Fruit fly (Drosophila melanogaster) whole organism, embryonic: ENCODE data around the gene ver.

ENCODE experiments used
- Aef1 ChIP-seq: fragments of 200-800 bp; sonication (Bioruptor generic); IDR thresholded peaks from 3 replicates; pipeline ENCODE4 v1.3.6; 2022; ENCODE audit warnings: missing biosample characterization, missing genetic modification characterization
- B-H2 ChIP-seq: fragments of 200-800 bp; sonication (Bioruptor generic); optimal IDR thresholded peaks from 2 replicates; lab custom pipeline; 2018; ENCODE audit warnings: missing biosample characterization, mild to moderate bottlenecking, missing genetic modification characterization
- Bteb2 ChIP-seq: fragments of 200-800 bp; sonication (Bioruptor generic); optimal IDR thresholded peaks from 2 replicates; lab custom pipeline; 2016; ENCODE audit warnings: missing biosample characterization, missing genetic modification characterization
- CG11695 ChIP-seq: fragments of 200-800 bp; sonication (Bioruptor generic); IDR thresholded peaks from 3 replicates; pipeline ENCODE4 v1.3.6; 2022; ENCODE audit warnings: missing biosample characterization, missing genetic modification characterization
- CG12659 ChIP-seq: fragments of 200-800 bp; sonication (Bioruptor generic); optimal IDR thresholded peaks from 3 replicates; lab custom pipeline; 2017; ENCODE audit warnings: mild to moderate bottlenecking, missing biosample characterization, missing genetic modification reagents, missing genetic modification characterization
- CG14050 ChIP-seq: fragments of 200-800 bp; sonication (Bioruptor generic); IDR thresholded peaks from 3 replicates; pipeline ENCODE4 v1.3.6; 2022; ENCODE audit warnings: missing biosample characterization, missing genetic modification characterization
- CG15696 ChIP-seq: fragments of 200-800 bp; sonication (Bioruptor generic); optimal IDR thresholded peaks from 2 replicates; lab custom pipeline; 2019; ENCODE audit warnings: missing biosample characterization, mild to moderate bottlenecking, missing genetic modification characterization, moderate library complexity
- CG1603 ChIP-seq: fragments of 200-800 bp; sonication (Bioruptor generic); optimal IDR thresholded peaks from 2 replicates; lab custom pipeline; 2019; ENCODE audit warnings: missing biosample characterization, mild to moderate bottlenecking, missing genetic modification characterization, moderate library complexity
- CG17328 ChIP-seq: fragments of 200-800 bp; sonication (Bioruptor generic); IDR thresholded peaks from 2 replicates; pipeline ENCODE4 v1.3.6; 2022; ENCODE audit warnings: missing biosample characterization, missing genetic modification characterization
- CG17385 ChIP-seq: fragments of 200-800 bp; sonication (Bioruptor generic); optimal IDR thresholded peaks from 3 replicates; lab custom pipeline; 2018; ENCODE audit warnings: missing biosample characterization, mild to moderate bottlenecking, missing genetic modification characterization
- CG30403 ChIP-seq: fragments of 200-800 bp; sonication (Bioruptor generic); optimal IDR thresholded peaks from 3 replicates; lab custom pipeline; 2016; ENCODE audit warnings: missing biosample characterization, missing genetic modification characterization
- CG30431 ChIP-seq: fragments of 200-800 bp; sonication (Bioruptor generic); optimal IDR thresholded peaks from 2 replicates; lab custom pipeline; 2017; ENCODE audit warnings: missing biosample characterization, missing genetic modification characterization
- CG33213 ChIP-seq: fragments of 200-800 bp; sonication (Bioruptor generic); optimal IDR thresholded peaks from 3 replicates; lab custom pipeline; 2016; ENCODE audit warnings: missing biosample characterization, missing genetic modification characterization
- CG42726 ChIP-seq: fragments of 200-800 bp; sonication (Bioruptor generic); IDR thresholded peaks from 2 replicates; pipeline ENCODE4 v1.3.6; 2022; ENCODE audit warnings: missing biosample characterization, missing genetic modification characterization; ENCODE audit not compliant: partially characterized antibody
- CG4820 ChIP-seq: fragments of 200-800 bp; sonication (Bioruptor generic); optimal IDR thresholded peaks from 3 replicates; lab custom pipeline; 2016; ENCODE audit warnings: missing biosample characterization, missing genetic modification characterization
- CG6254 ChIP-seq: fragments of 200-800 bp; sonication (Bioruptor generic); optimal IDR thresholded peaks from 3 replicates; lab custom pipeline; 2017; ENCODE audit warnings: mild to moderate bottlenecking, missing biosample characterization, missing genetic modification reagents, missing genetic modification characterization
- CG6272 ChIP-seq: fragments of 200-800 bp; sonication (Bioruptor generic); IDR thresholded peaks from 2 replicates; pipeline ENCODE4 v1.3.6; 2022; ENCODE audit warnings: missing biosample characterization, missing genetic modification characterization
- CG6654 ChIP-seq: fragments of 200-800 bp; sonication (Bioruptor generic); optimal IDR thresholded peaks from 2 replicates; lab custom pipeline; 2017; ENCODE audit warnings: missing biosample characterization, mild to moderate bottlenecking, missing genetic modification characterization
- CG8478 ChIP-seq: fragments of >200 bp; optimal IDR thresholded peaks from 2 replicates; lab custom pipeline; 2018
- CG8924 ChIP-seq: fragments of 200-800 bp; optimal IDR thresholded peaks from 3 replicates; lab custom pipeline; 2019; ENCODE audit warnings: missing biosample characterization, mild to moderate bottlenecking, missing genetic modification characterization, moderate library complexity
- CG8944 ChIP-seq: fragments of 200-800 bp; sonication (Bioruptor generic); optimal IDR thresholded peaks from 3 replicates; lab custom pipeline; 2016; ENCODE audit warnings: missing biosample characterization, missing genetic modification characterization
- CG9215 ChIP-seq: fragments of 200-800 bp; sonication (Bioruptor generic); IDR thresholded peaks from 2 replicates; pipeline ENCODE4 v1.3.6; 2022; ENCODE audit warnings: missing biosample characterization, missing genetic modification characterization
- Ets97D ChIP-seq: fragments of 200-800 bp; sonication (Bioruptor generic); optimal IDR thresholded peaks from 3 replicates; lab custom pipeline; 2016; ENCODE audit warnings: missing biosample characterization, missing genetic modification characterization
- HmgD ChIP-seq: fragments of 200-800 bp; sonication (Bioruptor generic); optimal IDR thresholded peaks from 3 replicates; lab custom pipeline; 2016; ENCODE audit warnings: missing biosample characterization, missing genetic modification characterization
- Hr3 ChIP-seq: fragments of 200-800 bp; sonication (Bioruptor generic); optimal IDR thresholded peaks from 3 replicates; lab custom pipeline; 2016; ENCODE audit warnings: missing biosample characterization, missing genetic modification characterization
- NFAT ChIP-seq: fragments of 200-800 bp; sonication (Bioruptor generic); IDR thresholded peaks from 2 replicates; pipeline ENCODE4 v1.3.6; 2022; ENCODE audit warnings: missing biosample characterization, missing genetic modification characterization
- Opbp ChIP-seq: fragments of 200-800 bp; sonication (Bioruptor generic); IDR thresholded peaks from 3 replicates; pipeline ENCODE4 v1.3.6; 2022; ENCODE audit warnings: missing biosample characterization, missing genetic modification characterization; ENCODE audit not compliant: partially characterized antibody
- Ptx1 ChIP-seq: fragments of 200-800 bp; sonication (Bioruptor generic); IDR thresholded peaks from 2 replicates; pipeline ENCODE4 v1.3.6; 2022; ENCODE audit warnings: missing biosample characterization, missing genetic modification characterization
- Rx ChIP-seq: fragments of 200-800 bp; sonication (Bioruptor generic); IDR thresholded peaks from 2 replicates; pipeline ENCODE4 v1.3.6; 2022; ENCODE audit warnings: missing biosample characterization, missing genetic modification characterization
- TFAM ChIP-seq: fragments of 200-800 bp; sonication (Bioruptor generic); optimal IDR thresholded peaks from 2 replicates; lab custom pipeline; 2017; ENCODE audit warnings: missing biosample characterization, missing genetic modification characterization, inconsistent platforms
- ash1 ChIP-seq: fragments of 200-800 bp; sonication (Bioruptor generic); optimal IDR thresholded peaks from 2 replicates; lab custom pipeline; 2018; ENCODE audit warnings: missing biosample characterization, mild to moderate bottlenecking, missing genetic modification characterization
- br ChIP-seq: fragments of >200 bp; optimal IDR thresholded peaks from 2 replicates; lab custom pipeline; 2017
- chm ChIP-seq: fragments of 200-800 bp; sonication (Bioruptor generic); IDR thresholded peaks from 2 replicates; pipeline ENCODE4 v1.3.6; 2022; ENCODE audit warnings: missing biosample characterization, missing genetic modification characterization
- dysf ChIP-seq: fragments of 200-800 bp; sonication (Bioruptor generic); IDR thresholded peaks from 3 replicates; pipeline ENCODE4 v1.3.6; 2022; ENCODE audit warnings: missing biosample characterization, missing genetic modification characterization
- grau ChIP-seq: fragments of 200-800 bp; optimal IDR thresholded peaks from 3 replicates; lab custom pipeline; 2019; ENCODE audit warnings: missing biosample characterization, mild to moderate bottlenecking, missing genetic modification characterization, moderate library complexity
- her ChIP-seq: fragments of 200-800 bp; sonication (Bioruptor generic); optimal IDR thresholded peaks from 2 replicates; lab custom pipeline; 2016; ENCODE audit warnings: missing biosample characterization, missing genetic modification characterization
- inv ChIP-seq: fragments of 200-800 bp; sonication (Bioruptor generic); IDR thresholded peaks from 2 replicates; pipeline ENCODE4 v1.3.6; 2022; ENCODE audit warnings: missing biosample characterization, missing genetic modification characterization; ENCODE audit not compliant: partially characterized antibody
- jing ChIP-seq: fragments of 200-800 bp; sonication (Bioruptor generic); optimal IDR thresholded peaks from 2 replicates; lab custom pipeline; 2018; ENCODE audit warnings: missing biosample characterization, mild to moderate bottlenecking, missing genetic modification characterization
- jumu ChIP-seq: fragments of 200-800 bp; sonication (Bioruptor generic); optimal IDR thresholded peaks from 3 replicates; lab custom pipeline; 2016; ENCODE audit warnings: missing biosample characterization, missing genetic modification characterization
- knrl ChIP-seq: fragments of 200-800 bp; sonication (Bioruptor generic); IDR thresholded peaks from 3 replicates; pipeline ENCODE4 v1.3.6; 2022; ENCODE audit warnings: missing biosample characterization, missing genetic modification characterization; ENCODE audit not compliant: partially characterized antibody
- mirr ChIP-seq: fragments of 200-800 bp; sonication (Bioruptor generic); optimal IDR thresholded peaks from 3 replicates; lab custom pipeline; 2018; ENCODE audit warnings: missing biosample characterization, mild to moderate bottlenecking, missing genetic modification characterization
- pan ChIP-seq, 4 experiments: fragments of >200 bp in 3 of 4; fragments of 200-800 bp in 1 of 4; sonication (Bioruptor generic) in 1 of 4; optimal IDR thresholded peaks in 3 of 4; IDR thresholded peaks in 1 of 4; 2 replicates each; pipeline versions ENCODE4 v1.3.6 to Lab custom; 2017 to 2022; ENCODE audit warnings: missing biosample characterization in 2 of 4, missing genetic modification characterization in 2 of 4, mixed read lengths in 1 of 4
- pros ChIP-seq: fragments of 200-800 bp; sonication (Bioruptor generic); optimal IDR thresholded peaks from 3 replicates; lab custom pipeline; 2019; ENCODE audit warnings: missing biosample characterization, mild to moderate bottlenecking, missing genetic modification characterization, moderate library complexity
- sob ChIP-seq: fragments of 200-800 bp; sonication (Bioruptor generic); IDR thresholded peaks from 2 replicates; pipeline ENCODE4 v1.3.6; 2022; ENCODE audit warnings: missing biosample characterization, missing genetic modification characterization
- tx ChIP-seq: fragments of 200-800 bp; sonication (Bioruptor generic); optimal IDR thresholded peaks from 2 replicates; lab custom pipeline; 2016; ENCODE audit warnings: missing biosample characterization, missing genetic modification characterization

The ver gene

DNA sequence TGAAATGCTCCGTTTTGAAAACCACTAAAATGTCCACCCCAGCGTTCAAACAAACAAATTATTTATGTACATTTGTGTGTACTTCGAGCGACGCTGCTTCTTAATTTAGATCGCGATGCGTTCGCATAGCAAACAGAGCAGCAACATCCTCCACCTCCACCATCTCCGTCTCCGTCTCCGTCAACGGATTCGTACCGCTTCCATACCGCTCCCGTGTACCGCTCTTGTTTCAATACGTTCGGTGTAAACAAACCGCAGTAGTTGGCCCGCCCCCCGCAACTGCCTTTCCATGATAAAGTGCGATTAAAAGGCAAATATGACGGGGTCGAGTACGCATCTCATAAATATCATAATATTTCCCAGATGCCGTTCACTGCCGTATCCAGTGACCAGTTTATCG, 41.5 kb upstream of the ver start, which contains the start of gene CG33725 (continued):
- TF ChIP-seq CG30403 (GFP tag; lab: Kevin White, UChicago) = no peak
- TF ChIP-seq Ets97D (GFP tag; lab: Kevin White, UChicago) = no peak
- TF ChIP-seq Hr3 (GFP tag; lab: Kevin White, UChicago) = no peak
- TF ChIP-seq CG8924 (tag; lab: Kevin White, UChicago) = no peak
- TF ChIP-seq jumu (GFP tag; lab: Kevin White, UChicago) = no peak
- peak; percentile 14 for TF ChIP-seq CG15696 (tag; lab: Kevin White, UChicago)
- no peak for TF ChIP-seq ash1 (GFP tag; lab: Kevin White, UChicago)
- TF ChIP-seq Bteb2 (GFP tag; lab: Kevin White, UChicago) = no peak
- no peak for TF ChIP-seq CG6254 (GFP tag; lab: Kevin White, UChicago)
- no peak for TF ChIP-seq knrl (GFP tag; lab: Robert Waterston, UW)
- TF ChIP-seq tx = no peak
- TF ChIP-seq dysf = 0 out of 3 replicates have a peak, but pooled peaks have one; percentile 21
- TF ChIP-seq pan (optimal IDR thresholded peaks at IDR 0.05; lab: Kevin White, UChicago) = no peak
- TF ChIP-seq pan (GFP tag; optimal IDR thresholded peaks at IDR 0.05 in 1 of 2, IDR thresholded peaks at IDR 0.05 in 1 of 2) = no peak
- no peak for TF ChIP-seq grau (tag; lab: Kevin White, UChicago)
- no peak for TF ChIP-seq CG11695 (GFP tag; lab: Robert Waterston, UW)
- TF ChIP-seq sob = 0 out of 2 replicates have a peak, but pooled peaks have one; percentile 45
- TF ChIP-seq CG14050 = 0 out of 3 replicates have a peak, but pooled peaks have one; percentile 32
- TF ChIP-seq br (lab: Kevin White, UChicago) = no peak
- no peak for TF ChIP-seq HmgD (GFP tag; lab: Kevin White, UChicago)
- no peak for TF ChIP-seq Opbp (GFP tag; lab: Robert Waterston, UW)
- no peak for TF ChIP-seq inv
- peak; percentile 33; the same call in 1 of the 2 replicates for TF ChIP-seq CG17328 (GFP tag; lab: Robert Waterston, UW)
- TF ChIP-seq TFAM (GFP tag; lab: Kevin White, UChicago) = no peak
- no peak for TF ChIP-seq her (GFP tag; lab: Kevin White, UChicago)
- TF ChIP-seq CG9215 (GFP tag; lab: Robert Waterston, UW) = no peak
- no peak for TF ChIP-seq CG8478 (lab: Kevin White, UChicago)
- TF ChIP-seq CG8944 = no peak
- TF ChIP-seq CG1603 (tag; lab: Kevin White, UChicago) = no peak
- no peak for TF ChIP-seq chm (GFP tag; lab: Robert Waterston, UW)
- TF ChIP-seq B-H2 = no peak
- no peak for TF ChIP-seq CG33213 (GFP tag; lab: Kevin White, UChicago)
- TF ChIP-seq CG12659 (GFP tag; lab: Kevin White, UChicago) = no peak
- TF ChIP-seq jing = no peak
- TF ChIP-seq CG4820 (GFP tag; lab: Kevin White, UChicago) = no peak
- TF ChIP-seq CG6654 (GFP tag; lab: Kevin White, UChicago) = no peak
- TF ChIP-seq CG30431 (GFP tag; lab: Kevin White, UChicago) = no peak
- TF ChIP-seq CG42726 (GFP tag; lab: Robert Waterston, UW) = no peak
- no peak for TF ChIP-seq NFAT (GFP tag; lab: Robert Waterston, UW)
- TF ChIP-seq CG6272 (GFP tag; lab: Robert Waterston, UW) = no peak
- no peak for TF ChIP-seq Ptx1
- no peak for TF ChIP-seq mirr (GFP tag; lab: Kevin White, UChicago)
- no peak for TF ChIP-seq Rx (GFP tag; lab: Robert Waterston, UW)
- no peak for TF ChIP-seq Aef1 (GFP tag; lab: Robert Waterston, UW)
- no peak for TF ChIP-seq pros (GFP tag; lab: Kevin White, UChicago)
- no peak for TF ChIP-seq CG17385
